Worm (Caenorhabditis elegans) whole organism, L2 larva: ENCODE data around the gene W08F4.10.
A peak's percentile ranks its signal among the peaks of the same experiment; 100 is the strongest.
"Not testable (repeated sequence)": the region's sequence is repeated elsewhere in the genome, so short reads cannot be mapped to it uniquely, and the experiment has no call there.

Experiments used
- F13H6.1 ChIP-seq: sonication (generic microtip); optimal IDR thresholded peaks from 2 replicates; lab custom pipeline; 2016; ENCODE audit warnings: missing genetic modification characterization, missing compliant biosample characterization
- R02D3.7 ChIP-seq: fragments of 150-350 bp; optimal IDR thresholded peaks from 2 replicates; lab custom pipeline; 2014; ENCODE audit warnings: missing biosample characterization, missing genetic modification characterization
- Y55F3AM.14 ChIP-seq: fragments of 200-800 bp; sonication (Bioruptor generic); optimal IDR thresholded peaks from 2 replicates; lab custom pipeline; 2018; ENCODE audit warnings: mild to moderate bottlenecking, missing genetic modification characterization, missing compliant biosample characterization
- ZK546.5 ChIP-seq: sonication (generic microtip); optimal IDR thresholded peaks from 2 replicates; lab custom pipeline; 2017; ENCODE audit warnings: missing biosample characterization, missing genetic modification characterization
- alr-1 ChIP-seq: fragments of 150-350 bp; optimal IDR thresholded peaks from 2 replicates; lab custom pipeline; 2014; ENCODE audit warnings: missing biosample characterization, missing genetic modification characterization
- blmp-1 ChIP-seq: sonication (generic microtip); optimal IDR thresholded peaks from 2 replicates; lab custom pipeline; 2017; ENCODE audit warnings: missing genetic modification characterization, mild to moderate bottlenecking, missing compliant biosample characterization, antibody characterized with exemption, moderate library complexity; ENCODE audit not compliant: insufficient read depth
- ceh-16 ChIP-seq: fragments of 150-350 bp; optimal IDR thresholded peaks from 2 replicates; lab custom pipeline; 2014; ENCODE audit warnings: missing biosample characterization, missing genetic modification characterization
- crh-2 ChIP-seq: sonication (generic microtip); optimal IDR thresholded peaks from 2 replicates; lab custom pipeline; 2017; ENCODE audit warnings: missing biosample characterization, missing genetic modification characterization
- dmd-4 ChIP-seq: sonication (generic microtip); optimal IDR thresholded peaks from 2 replicates; lab custom pipeline; 2017; ENCODE audit warnings: missing biosample characterization, missing genetic modification characterization
- elt-1 ChIP-seq: fragments of 150-350 bp; optimal IDR thresholded peaks from 2 replicates; lab custom pipeline; 2014; ENCODE audit warnings: missing biosample characterization, missing genetic modification characterization
- elt-3 ChIP-seq: sonication (generic microtip); optimal IDR thresholded peaks from 2 replicates; lab custom pipeline; 2017; ENCODE audit warnings: missing biosample characterization, missing genetic modification characterization
- fos-1 ChIP-seq: fragments of 150-350 bp; optimal IDR thresholded peaks from 2 replicates; lab custom pipeline; 2014; ENCODE audit warnings: missing biosample characterization, missing genetic modification characterization
- gmeb-1 ChIP-seq: fragments of 150-350 bp; optimal IDR thresholded peaks from 2 replicates; lab custom pipeline; 2014; ENCODE audit warnings: missing biosample characterization, missing genetic modification characterization
- lin-11 ChIP-seq: fragments of 150-350 bp; sonication (generic microtip); optimal IDR thresholded peaks from 2 replicates; lab custom pipeline; 2014; ENCODE audit warnings: missing biosample characterization, missing genetic modification characterization, inconsistent platforms, mixed read lengths
- lsy-2 ChIP-seq, 2 experiments: fragments of 150-350 bp in 1 of 2; sonication (generic microtip) in 1 of 2; optimal IDR thresholded peaks; 2 replicates each; lab custom pipeline; 2014 to 2017; ENCODE audit warnings: missing biosample characterization in 2 of 2, missing genetic modification characterization in 2 of 2
- mab-5 ChIP-seq: fragments of 150-350 bp; optimal IDR thresholded peaks from 2 replicates; lab custom pipeline; 2014; ENCODE audit warnings: missing biosample characterization, missing genetic modification characterization
- mbf-1 ChIP-seq: sonication (generic microtip); optimal IDR thresholded peaks from 2 replicates; lab custom pipeline; 2017; ENCODE audit warnings: missing biosample characterization, missing genetic modification characterization
- mdl-1 ChIP-seq, 2 experiments: fragments of 150-350 bp in 1 of 2; sonication (generic microtip) in 1 of 2; optimal IDR thresholded peaks; 2 replicates each; lab custom pipeline; 2017; ENCODE audit warnings: missing biosample characterization in 2 of 2, missing genetic modification characterization in 2 of 2
- nhr-11 ChIP-seq: fragments of 150-350 bp; optimal IDR thresholded peaks from 2 replicates; lab custom pipeline; 2014; ENCODE audit warnings: missing biosample characterization, missing genetic modification characterization
- nhr-12 ChIP-seq: fragments of 150-350 bp; optimal IDR thresholded peaks from 2 replicates; lab custom pipeline; 2014; ENCODE audit warnings: missing biosample characterization, missing genetic modification characterization
- nhr-129 ChIP-seq: fragments of 150-350 bp; optimal IDR thresholded peaks from 2 replicates; lab custom pipeline; 2014; ENCODE audit warnings: missing biosample characterization, missing genetic modification characterization
- nhr-21 ChIP-seq: fragments of 150-350 bp; optimal IDR thresholded peaks from 2 replicates; lab custom pipeline; 2014; ENCODE audit warnings: missing biosample characterization, missing genetic modification characterization
- nhr-23 ChIP-seq: fragments of 150-350 bp; optimal IDR thresholded peaks from 2 replicates; lab custom pipeline; 2014; ENCODE audit warnings: missing biosample characterization, missing genetic modification reagents, missing genetic modification characterization
- nhr-237 ChIP-seq: fragments of 150-350 bp; optimal IDR thresholded peaks from 2 replicates; lab custom pipeline; 2014; ENCODE audit warnings: missing biosample characterization, missing genetic modification characterization
- nhr-6 ChIP-seq: fragments of 150-350 bp; optimal IDR thresholded peaks from 2 replicates; lab custom pipeline; 2014; ENCODE audit warnings: missing biosample characterization, missing genetic modification characterization
- nhr-77 ChIP-seq: fragments of 150-350 bp; optimal IDR thresholded peaks from 2 replicates; lab custom pipeline; 2014; ENCODE audit warnings: missing biosample characterization, missing genetic modification characterization
- peb-1 ChIP-seq: fragments of 150-350 bp; optimal IDR thresholded peaks from 2 replicates; lab custom pipeline; 2014; ENCODE audit warnings: missing biosample characterization, missing genetic modification characterization
- unc-55 ChIP-seq: fragments of 150-350 bp; sonication (generic microtip); optimal IDR thresholded peaks from 3 replicates; lab custom pipeline; 2014; ENCODE audit warnings: missing biosample characterization, missing genetic modification reagents, missing genetic modification characterization
- unc-62 ChIP-seq: fragments of 150-350 bp; optimal IDR thresholded peaks from 2 replicates; lab custom pipeline; 2014; ENCODE audit warnings: missing biosample characterization, missing genetic modification reagents, missing genetic modification characterization
- zag-1 ChIP-seq: fragments of 150-350 bp; optimal IDR thresholded peaks from 2 replicates; lab custom pipeline; 2014; ENCODE audit warnings: missing biosample characterization, missing genetic modification characterization
- ztf-1 ChIP-seq: fragments of 200-800 bp; sonication (Bioruptor generic); conservative IDR thresholded peaks from 2 replicates; pipeline ENCODE4 v1.3.6; 2022; ENCODE audit warnings: missing genetic modification characterization, missing compliant biosample characterization
- ztf-11 ChIP-seq: sonication (generic microtip); optimal IDR thresholded peaks from 2 replicates; lab custom pipeline; 2017; ENCODE audit warnings: missing biosample characterization, missing genetic modification characterization
- ztf-4 ChIP-seq: fragments of 150-350 bp; optimal IDR thresholded peaks from 2 replicates; lab custom pipeline; 2014; ENCODE audit warnings: missing biosample characterization, missing genetic modification characterization

W08F4.10 gene

DNA sequence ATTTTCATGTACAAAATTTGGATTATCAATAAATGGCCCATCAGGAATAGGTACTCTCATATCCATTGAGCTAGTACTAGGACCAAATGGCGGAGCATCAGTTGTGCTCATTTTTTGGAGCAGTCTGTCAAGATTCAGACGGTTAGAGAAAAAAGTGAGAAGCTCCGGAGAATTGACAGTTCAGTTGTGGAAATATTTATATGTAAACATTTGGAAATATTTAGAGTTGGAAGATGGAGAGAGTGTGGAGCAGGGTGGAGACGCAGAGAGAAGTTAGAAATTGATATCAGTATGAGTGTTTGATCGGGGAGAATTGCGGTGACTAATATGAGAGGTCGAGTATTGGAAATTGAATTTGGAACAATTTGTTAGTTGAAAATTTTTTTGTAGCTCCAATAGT lies 30.1 kb upstream of the W08F4.10 start:
- no peak for TF ChIP-seq ceh-16 (tag; lab: Kevin White, UChicago)
- no peak for TF ChIP-seq nhr-77
- TF ChIP-seq ZK546.5 (tag; lab: Kevin White, UChicago): no peak
- TF ChIP-seq nhr-237 (tag; lab: Kevin White, UChicago): no peak
- TF ChIP-seq unc-62 (GFP tag; lab: Kevin White, UChicago): no peak
- TF ChIP-seq R02D3.7 (tag; lab: Kevin White, UChicago): no peak
- TF ChIP-seq alr-1 (tag; lab: Kevin White, UChicago): no peak
- TF ChIP-seq lin-11 (tag; lab: Kevin White, UChicago): no peak
- peak; percentile 14 for TF ChIP-seq crh-2
- no peak for TF ChIP-seq ztf-11 (tag; lab: Kevin White, UChicago)
- no peak for TF ChIP-seq lsy-2 (tag; optimal IDR thresholded peaks at IDR 0.05; lab: Kevin White, UChicago)
- no peak for TF ChIP-seq ztf-1 (GFP tag; lab: Robert Waterston, UW)
- TF ChIP-seq nhr-11 (tag; lab: Kevin White, UChicago): no peak
- no peak for TF ChIP-seq blmp-1 (tag; lab: Kevin White, UChicago)
- TF ChIP-seq zag-1: no peak
- no peak for TF ChIP-seq elt-1 (tag; lab: Kevin White, UChicago)
- TF ChIP-seq nhr-12 (tag; lab: Kevin White, UChicago): no peak
- no peak for TF ChIP-seq Y55F3AM.14 (GFP tag; lab: Kevin White, UChicago)
- no peak for TF ChIP-seq mdl-1 (tag; optimal IDR thresholded peaks at IDR 0.05; lab: Kevin White, UChicago)
- peak; percentile 96 for TF ChIP-seq fos-1 (tag; lab: Kevin White, UChicago)
- TF ChIP-seq F13H6.1: no peak
- no peak for TF ChIP-seq mbf-1 (tag; lab: Kevin White, UChicago)
- peak; percentile 41 for TF ChIP-seq gmeb-1 (tag; lab: Kevin White, UChicago)
- no peak for TF ChIP-seq nhr-6 (tag; lab: Kevin White, UChicago)
- no peak for TF ChIP-seq nhr-129

ce11 chrII:614701-615100 lies 23.7 kb upstream of the W08F4.10 start:
- no peak for TF ChIP-seq elt-3
- no peak for TF ChIP-seq blmp-1 (tag; lab: Kevin White, UChicago)
- TF ChIP-seq nhr-129: no peak
- TF ChIP-seq unc-55: no peak
- TF ChIP-seq nhr-21: no peak

DNA sequence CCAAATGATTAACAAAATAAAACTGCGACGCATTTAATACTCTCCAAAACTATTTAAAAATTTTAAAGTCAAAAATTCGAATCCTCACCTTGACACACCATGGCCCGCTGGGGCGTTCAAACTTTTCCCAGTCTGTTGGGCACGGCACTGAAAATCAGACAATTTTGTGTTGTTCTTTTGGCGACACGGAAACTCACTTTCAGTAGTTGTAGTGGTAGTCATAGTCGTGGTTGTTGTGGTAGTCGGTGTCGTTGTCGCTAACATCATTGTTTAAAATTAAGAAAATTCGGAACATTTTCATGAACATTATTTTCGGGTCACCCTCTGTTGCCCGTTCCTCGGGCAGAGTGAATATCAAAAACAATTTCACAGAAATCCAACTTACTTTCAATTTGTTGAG lies 21.4 kb upstream of the W08F4.10 start, which contains the start of gene clec-118:
Gene clec-118 (minus strand): TSS at position 101 of the 400 bp plus-strand sequence.
- TF ChIP-seq lsy-2 (tag; optimal IDR thresholded peaks at IDR 0.05; lab: Kevin White, UChicago); mbf-1 (tag; lab: Kevin White, UChicago); elt-1 (tag; lab: Kevin White, UChicago): not testable (repeated sequence)

ce11 chrII:608757-609156 lies 17.7 kb upstream of the W08F4.10 start, which contains the start of gene W04H10.1:
TSS of gene W04H10.1 (plus strand) at chrII:609057.
- no peak for TF ChIP-seq mbf-1 (tag; lab: Kevin White, UChicago)
- TF ChIP-seq dmd-4 (tag; lab: Kevin White, UChicago): no peak
- no peak for TF ChIP-seq nhr-6 (tag; lab: Kevin White, UChicago)
- no peak for TF ChIP-seq nhr-129
- no peak for TF ChIP-seq R02D3.7 (tag; lab: Kevin White, UChicago)
- TF ChIP-seq zag-1: no peak
- no peak for TF ChIP-seq fos-1 (tag; lab: Kevin White, UChicago)
- no peak for TF ChIP-seq ZK546.5 (tag; lab: Kevin White, UChicago)
- no peak for TF ChIP-seq lsy-2 (tag; optimal IDR thresholded peaks at IDR 0.05; lab: Kevin White, UChicago)
- no peak for TF ChIP-seq peb-1 (tag; lab: Kevin White, UChicago)

ce11 chrII:608341-608740 lies 17.3 kb upstream of the W08F4.10 start, which contains the start of gene W04H10.6:
TSS of gene W04H10.6 (minus strand) at chrII:608441.
- TF ChIP-seq ztf-11 (tag; lab: Kevin White, UChicago): no peak
- TF ChIP-seq blmp-1 (tag; lab: Kevin White, UChicago): no peak
- no peak for TF ChIP-seq nhr-11 (tag; lab: Kevin White, UChicago)
- TF ChIP-seq mab-5 (tag; lab: Kevin White, UChicago): no peak
- TF ChIP-seq lsy-2 (tag; optimal IDR thresholded peaks at IDR 0.05; lab: Kevin White, UChicago): no peak
- TF ChIP-seq Y55F3AM.14 (GFP tag; lab: Kevin White, UChicago): no peak
- no peak for TF ChIP-seq nhr-12 (tag; lab: Kevin White, UChicago)
- TF ChIP-seq nhr-23 (tag; lab: Kevin White, UChicago): no peak
- TF ChIP-seq ztf-4: no peak
